Fruit fly (Drosophila melanogaster): ENCODE data around the gene eater.

Gene eater

dm6 chr3R:27135692-27136641 lies 36.5 kb upstream of the eater start (continued):
- TF ChIP-seq schlank (tag; optimal IDR thresholded peaks at IDR 0.05) (peak; percentile 7), Gug (GFP tag; IDR thresholded peaks at IDR 0.05) (no peak), Deaf1 (tag; optimal IDR thresholded peaks at IDR 0.05) (no peak), Lim3 (GFP tag; IDR thresholded peaks at IDR 0.05) (no peak), wdn (GFP tag; IDR thresholded peaks at IDR 0.05) (no peak), CG5245 (GFP tag; optimal IDR thresholded peaks at IDR 0.05) (peak; percentile 53), ab (GFP tag; optimal IDR thresholded peaks at IDR 0.05) (no peak), CG31365 (tag; optimal IDR thresholded peaks at IDR 0.05) (peak; percentile 21), CG15011 (GFP tag; optimal IDR thresholded peaks at IDR 0.05) (peak; percentile 71), CG16813 (GFP tag; IDR thresholded peaks at IDR 0.05; ENCODE audit: partially characterized antibody) (no peak), esg (GFP tag; conservative IDR thresholded peaks at IDR 0.05) (no peak), Eip74EF (GFP tag; optimal IDR thresholded peaks at IDR 0.05) (peak in 1 of 2 experiments; percentile 73), jumu (GFP tag; optimal IDR thresholded peaks at IDR 0.05) (peak; percentile 27), slou (GFP tag; optimal IDR thresholded peaks at IDR 0.05) (peak; percentile 35), Side (GFP tag; optimal IDR thresholded peaks at IDR 0.05) (peak; percentile 68), Hand (GFP tag; optimal IDR thresholded peaks at IDR 0.05) (no peak), CG3847 (GFP tag; IDR thresholded peaks at IDR 0.05) (no peak), CG2678 (tag; optimal IDR thresholded peaks at IDR 0.05) (peak; percentile 67), Usf (GFP tag; optimal IDR thresholded peaks at IDR 0.05) (peak; percentile 25), CG17359 (tag; optimal IDR thresholded peaks at IDR 0.05) (peak; percentile 74), vfl (GFP tag; optimal IDR thresholded peaks at IDR 0.05) (no peak), CG1529 (GFP tag; optimal IDR thresholded peaks at IDR 0.05) (peak; percentile 78), nerfin-2 (GFP tag; IDR thresholded peaks at IDR 0.05; ENCODE audit: partially characterized antibody) (no peak), B-H1 (GFP tag; IDR thresholded peaks at IDR 0.05) (no peak), danr (GFP tag; IDR thresholded peaks at IDR 0.05) (no peak), ATbp (GFP tag; optimal IDR thresholded peaks at IDR 0.05) (peak; percentile 88), CG10321 (GFP tag; IDR thresholded peaks at IDR 0.05) (0 out of 2 replicates have a peak, but pooled peaks have one; percentile 12), Nf-YA (GFP tag; IDR thresholded peaks at IDR 0.05) (0 out of 2 replicates have a peak, but pooled peaks have one; percentile 24), eyg (GFP tag; optimal IDR thresholded peaks at IDR 0.05) (peak; percentile 46), CG14014 (GFP tag; IDR thresholded peaks at IDR 0.05) (peak; percentile 53; the same call in 1 of the 2 replicates), CG2199 (GFP tag; IDR thresholded peaks at IDR 0.05) (0 out of 3 replicates have a peak, but pooled peaks have one; percentile 70), gro (GFP tag; optimal IDR thresholded peaks at IDR 0.05) (no peak), CG17568 (GFP tag; optimal IDR thresholded peaks at IDR 0.05) (peak; percentile 77), CG33213 (GFP tag; optimal IDR thresholded peaks at IDR 0.05) (peak; percentile 82), CHES-1-like (GFP tag; optimal IDR thresholded peaks at IDR 0.05) (peak; percentile 50), CG17829 (tag; optimal IDR thresholded peaks at IDR 0.05) (peak; percentile 33), cwo (GFP tag; optimal IDR thresholded peaks at IDR 0.05) (peak; percentile 27), caup (GFP tag; optimal IDR thresholded peaks at IDR 0.05; ENCODE audit: severe bottlenecking) (peak; percentile 71), trh (GFP tag; optimal IDR thresholded peaks at IDR 0.05) (peak; percentile 48), CG7357 (GFP tag; IDR thresholded peaks at IDR 0.05) (no peak), dimm (GFP tag; IDR thresholded peaks at IDR 0.05) (no peak), Xbp1 (GFP tag; optimal IDR thresholded peaks at IDR 0.05) (peak; percentile 24), CG7963 (GFP tag; IDR thresholded peaks at IDR 0.05; ENCODE audit: partially characterized antibody) (no peak), sug (tag; optimal IDR thresholded peaks at IDR 0.05) (no peak), CG3163 (GFP tag; optimal IDR thresholded peaks at IDR 0.05) (peak; percentile 40), Asciz (GFP tag; optimal IDR thresholded peaks at IDR 0.05) (peak; percentile 89), bigmax (GFP tag; optimal IDR thresholded peaks at IDR 0.05) (peak; percentile 5), ac (GFP tag; optimal IDR thresholded peaks at IDR 0.05) (peak; percentile 91)
